Fruit fly (Drosophila melanogaster): ENCODE measurements around the gene CG13919.

The CG13919 gene

DNA sequence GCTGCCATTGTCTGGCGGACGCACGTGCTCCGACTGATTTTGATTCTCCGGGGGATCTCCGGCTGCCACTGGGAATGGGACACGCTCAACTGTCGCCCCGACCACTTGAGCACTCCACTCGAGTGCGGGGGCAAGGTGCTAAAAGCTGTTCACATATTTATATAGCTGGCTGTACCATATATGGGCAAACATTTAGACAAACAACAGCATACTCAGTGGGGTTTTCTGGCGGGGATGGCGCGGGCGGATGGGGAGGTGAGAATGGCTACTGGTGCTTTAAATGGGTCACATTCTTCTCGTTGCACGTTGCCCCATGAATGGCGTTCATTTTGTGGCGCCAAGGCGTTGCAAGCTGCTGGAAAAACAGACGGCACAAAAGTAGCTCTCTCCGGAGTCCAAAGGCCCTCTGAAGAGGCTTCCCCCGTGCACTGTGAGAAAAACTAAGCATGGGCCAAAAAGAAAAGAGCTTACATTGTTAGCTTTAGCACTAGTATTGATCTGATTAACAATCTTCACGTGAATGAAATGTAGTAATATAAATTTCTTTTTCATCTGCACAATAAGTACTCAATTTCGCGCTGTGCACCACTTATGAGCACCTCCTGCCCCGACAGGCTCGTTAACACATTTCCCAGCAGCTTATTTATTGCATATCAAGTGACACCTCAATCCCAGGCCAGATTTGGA is 45.6 kb downstream of the CG13919 start (continued):
- no peak for TF ChIP-seq abd-A (tag; optimal IDR thresholded peaks at IDR 0.05)
- no peak for TF ChIP-seq sug (tag; optimal IDR thresholded peaks at IDR 0.05)
- TF ChIP-seq trh (GFP tag; optimal IDR thresholded peaks at IDR 0.05) = no peak
- peak; percentile 5 for TF ChIP-seq CG18619 (GFP tag; optimal IDR thresholded peaks at IDR 0.05)
- TF ChIP-seq Mrtf (GFP tag; IDR thresholded peaks at IDR 0.05) = no peak
- no peak for TF ChIP-seq CG14860 (GFP tag; IDR thresholded peaks at IDR 0.05; ENCODE audit: partially characterized antibody)
- peak; percentile 52; the same call in 1 of the 2 replicates for TF ChIP-seq CG32772 (GFP tag; IDR thresholded peaks at IDR 0.05)
- no peak for TF ChIP-seq usp (GFP tag; optimal IDR thresholded peaks at IDR 0.05)
- peak; percentile 61 for TF ChIP-seq fd64A (GFP tag; optimal IDR thresholded peaks at IDR 0.05)
- TF ChIP-seq CG16815 (GFP tag; optimal IDR thresholded peaks at IDR 0.05) = peak; percentile 11
- TF ChIP-seq CG3995 (GFP tag; optimal IDR thresholded peaks at IDR 0.05) = no peak
- no peak for TF ChIP-seq ems (GFP tag; optimal IDR thresholded peaks at IDR 0.05)
- no peak for TF ChIP-seq dm (GFP tag; optimal IDR thresholded peaks at IDR 0.05)
- no peak for TF ChIP-seq CG10321 (GFP tag; IDR thresholded peaks at IDR 0.05)
- no peak for TF ChIP-seq Kr (GFP tag; optimal IDR thresholded peaks at IDR 0.05)
- no peak for TF ChIP-seq CG34224 (GFP tag; IDR thresholded peaks at IDR 0.05; ENCODE audit: partially characterized antibody)
- TF ChIP-seq CG5180 (GFP tag; optimal IDR thresholded peaks at IDR 0.05) = peak; percentile 39
- peak; percentile 81 for TF ChIP-seq ATbp (GFP tag; optimal IDR thresholded peaks at IDR 0.05)
- TF ChIP-seq CG9215 (GFP tag; IDR thresholded peaks at IDR 0.05) = no peak
- TF ChIP-seq CG33557 (GFP tag; optimal IDR thresholded peaks at IDR 0.05) = peak; percentile 9
- peak; percentile 27 for TF ChIP-seq CG10267 (tag; optimal IDR thresholded peaks at IDR 0.05)
- TF ChIP-seq Lim3 (GFP tag; IDR thresholded peaks at IDR 0.05) = no peak
- no peak for TF ChIP-seq al (GFP tag; IDR thresholded peaks at IDR 0.05)
- peak; percentile 42; the same call in 1 of the 3 replicates for TF ChIP-seq CG17361 (GFP tag; IDR thresholded peaks at IDR 0.05)
- TF ChIP-seq HLH54F (GFP tag; optimal IDR thresholded peaks at IDR 0.05) = no peak
- TF ChIP-seq CG6791 (GFP tag; IDR thresholded peaks at IDR 0.05; ENCODE audit: partially characterized antibody) = no peak
- TF ChIP-seq Six4 (GFP tag; optimal IDR thresholded peaks at IDR 0.05) = no peak
- no peak for TF ChIP-seq CG15073 (GFP tag; optimal IDR thresholded peaks at IDR 0.05)
- no peak for TF ChIP-seq CG12155 (GFP tag; optimal IDR thresholded peaks at IDR 0.05)
- peak; percentile 40; the same call in 1 of the 3 replicates for TF ChIP-seq H15 (GFP tag; IDR thresholded peaks at IDR 0.05)
- TF ChIP-seq lov (optimal IDR thresholded peaks at IDR 0.05) = no peak
- no peak for TF ChIP-seq lov (GFP tag; IDR thresholded peaks at IDR 0.05)
- TF ChIP-seq gfzf (GFP tag; optimal IDR thresholded peaks at IDR 0.05) = no peak
- no peak for TF ChIP-seq yki (optimal IDR thresholded peaks at IDR 0.05)
- TF ChIP-seq nerfin-1 (tag; optimal IDR thresholded peaks at IDR 0.05) = peak; percentile 14
- peak; percentile 6 for TF ChIP-seq CG6765 (GFP tag; optimal IDR thresholded peaks at IDR 0.05)
- no peak for TF ChIP-seq Sin3A (optimal IDR thresholded peaks at IDR 0.05)
- TF ChIP-seq Ets65A (GFP tag) = peak; percentile 75
- peak; percentile 17 for TF ChIP-seq zen (tag; optimal IDR thresholded peaks at IDR 0.05)
- TF ChIP-seq ewg (GFP tag; optimal IDR thresholded peaks at IDR 0.05) = peak; percentile 6
- no peak for TF ChIP-seq Oaz (GFP tag; IDR thresholded peaks at IDR 0.05)
- no peak for TF ChIP-seq CG3726 (GFP tag; IDR thresholded peaks at IDR 0.05)
- TF ChIP-seq MTF-1 (GFP tag; optimal IDR thresholded peaks at IDR 0.05; ENCODE audit: borderline replicate concordance) = peak; percentile 62
- no peak for TF ChIP-seq NK7.1 (GFP tag; optimal IDR thresholded peaks at IDR 0.05)
- TF ChIP-seq PHDP (tag; optimal IDR thresholded peaks at IDR 0.05) = no peak
- TF ChIP-seq ttk (GFP tag; IDR thresholded peaks at IDR 0.05) = peak; percentile 56; the same call in 1 of the 2 replicates
- TF ChIP-seq Ada2b (GFP tag; IDR thresholded peaks at IDR 0.05) = no peak
- TF ChIP-seq CG42726 (GFP tag; IDR thresholded peaks at IDR 0.05; ENCODE audit: partially characterized antibody) = no peak
- TF ChIP-seq tll (GFP tag; optimal IDR thresholded peaks at IDR 0.05) = no peak
- no peak for TF ChIP-seq CG13624 (GFP tag; optimal IDR thresholded peaks at IDR 0.05)
- no peak for TF ChIP-seq rib (GFP tag; IDR thresholded peaks at IDR 0.05)
